Worm (Caenorhabditis elegans) whole organism, late embryonic: ENCODE results near the gene sma-5.

Experiments used
- C08G9.2 ChIP-seq: sonication (generic microtip); optimal IDR thresholded peaks from 2 replicates; lab custom pipeline; 2016; ENCODE audit warnings: mild to moderate bottlenecking, missing genetic modification characterization, moderate library complexity, missing compliant biosample characterization
- F13H6.1 ChIP-seq: sonication (generic microtip); optimal IDR thresholded peaks from 2 replicates; lab custom pipeline; 2016; ENCODE audit warnings: missing genetic modification characterization, missing compliant biosample characterization
- K02D7.2 ChIP-seq: sonication (generic microtip); optimal IDR thresholded peaks from 2 replicates; lab custom pipeline; 2017; ENCODE audit warnings: mild to moderate bottlenecking, missing genetic modification characterization, missing compliant biosample characterization
- T23F11.4 ChIP-seq: fragments of 200-800 bp; sonication (Bioruptor generic); optimal IDR thresholded peaks from 2 replicates; lab custom pipeline; 2018; ENCODE audit warnings: mild to moderate bottlenecking, missing genetic modification characterization, missing compliant biosample characterization
- ahr-1 ChIP-seq: sonication (generic microtip); optimal IDR thresholded peaks from 2 replicates; lab custom pipeline; 2016; ENCODE audit warnings: missing genetic modification characterization, missing compliant biosample characterization
- ama-1 ChIP-seq: fragments of 150-350 bp; optimal IDR thresholded peaks from 2 replicates; lab custom pipeline; 2014
- ceh-2 ChIP-seq: sonication (generic microtip); optimal IDR thresholded peaks from 2 replicates; lab custom pipeline; 2016; ENCODE audit warnings: missing genotype, missing genetic modification characterization, missing compliant biosample characterization
- ceh-22 ChIP-seq: sonication (generic microtip); optimal IDR thresholded peaks from 2 replicates; lab custom pipeline; 2017; ENCODE audit warnings: missing biosample characterization, missing genetic modification characterization
- ceh-24 ChIP-seq: sonication (generic microtip); optimal IDR thresholded peaks from 2 replicates; lab custom pipeline; 2016; ENCODE audit warnings: mild to moderate bottlenecking, missing genetic modification characterization, missing compliant biosample characterization
- che-1 ChIP-seq: sonication (generic microtip); optimal IDR thresholded peaks from 2 replicates; lab custom pipeline; 2016; ENCODE audit warnings: mild to moderate bottlenecking, missing genetic modification characterization, missing compliant biosample characterization
- dve-1 ChIP-seq: sonication (generic microtip); optimal IDR thresholded peaks from 2 replicates; lab custom pipeline; 2017; ENCODE audit warnings: antibody characterized with exemption, mild to moderate bottlenecking, missing genetic modification characterization, missing compliant biosample characterization
- elt-2 ChIP-seq: sonication (generic microtip); optimal IDR thresholded peaks from 2 replicates; lab custom pipeline; 2016; ENCODE audit warnings: missing genetic modification reagents, missing genetic modification characterization, missing compliant biosample characterization
- eyg-1 ChIP-seq: sonication (generic microtip); optimal IDR thresholded peaks from 2 replicates; lab custom pipeline; 2016; ENCODE audit warnings: missing genotype, missing genetic modification characterization, missing compliant biosample characterization
- fkh-10 ChIP-seq: fragments of 150-350 bp; optimal IDR thresholded peaks from 2 replicates; lab custom pipeline; 2014; ENCODE audit warnings: missing biosample characterization, missing genetic modification reagents, missing genetic modification characterization
- gmeb-2 ChIP-seq: sonication (generic microtip); optimal IDR thresholded peaks from 2 replicates; lab custom pipeline; 2016; ENCODE audit warnings: missing genetic modification characterization, inconsistent platforms, missing compliant biosample characterization
- lin-11 ChIP-seq: fragments of 200-800 bp; sonication (Bioruptor generic); optimal IDR thresholded peaks from 2 replicates; lab custom pipeline; 2018; ENCODE audit warnings: mild to moderate bottlenecking, missing genetic modification characterization, missing compliant biosample characterization
- madf-2 ChIP-seq: sonication (generic microtip); optimal IDR thresholded peaks from 2 replicates; lab custom pipeline; 2017; ENCODE audit warnings: missing genetic modification characterization, missing compliant biosample characterization
- nfya-1 ChIP-seq: sonication (generic microtip); optimal IDR thresholded peaks from 2 replicates; lab custom pipeline; 2017; ENCODE audit warnings: missing genetic modification characterization, mild to moderate bottlenecking, missing compliant biosample characterization, antibody characterized with exemption, moderate library complexity
- nhr-11 ChIP-seq: fragments of 150-350 bp; optimal IDR thresholded peaks from 2 replicates; lab custom pipeline; 2014; ENCODE audit warnings: missing biosample characterization, missing genetic modification characterization
- pat-9 ChIP-seq: fragments of 200-800 bp; sonication (Bioruptor generic); optimal IDR thresholded peaks from 2 replicates; lab custom pipeline; 2018; ENCODE audit warnings: mild to moderate bottlenecking, missing genetic modification characterization, moderate library complexity, missing compliant biosample characterization
- pax-1 ChIP-seq: fragments of 150-350 bp; optimal IDR thresholded peaks from 2 replicates; lab custom pipeline; 2014; ENCODE audit warnings: missing biosample characterization, missing genetic modification characterization
- pha-2 ChIP-seq: sonication (generic microtip); optimal IDR thresholded peaks from 2 replicates; lab custom pipeline; 2017; ENCODE audit warnings: mild to moderate bottlenecking, missing genetic modification characterization, missing compliant biosample characterization
- pha-4 ChIP-seq: fragments of 150-350 bp; optimal IDR thresholded peaks from 2 replicates; lab custom pipeline; 2018; ENCODE audit warnings: missing biosample characterization, missing genetic modification reagents, missing genetic modification characterization
- pros-1 ChIP-seq: fragments of 150-350 bp; optimal IDR thresholded peaks from 2 replicates; lab custom pipeline; 2014; ENCODE audit warnings: missing biosample characterization, missing genetic modification reagents, missing genetic modification characterization
- ref-2 ChIP-seq: sonication (generic microtip); optimal IDR thresholded peaks from 2 replicates; lab custom pipeline; 2016; ENCODE audit warnings: missing genetic modification characterization, missing compliant biosample characterization
- rnt-1 ChIP-seq: sonication (generic microtip); optimal IDR thresholded peaks from 2 replicates; lab custom pipeline; 2016; ENCODE audit warnings: missing genetic modification characterization, missing compliant biosample characterization
- sdc-2 ChIP-seq: sonication (generic microtip); optimal IDR thresholded peaks from 2 replicates; lab custom pipeline; 2016; ENCODE audit warnings: missing genotype, missing genetic modification characterization, missing compliant biosample characterization
- tbx-7 ChIP-seq: sonication (generic microtip); optimal IDR thresholded peaks from 2 replicates; lab custom pipeline; 2016; ENCODE audit warnings: missing genotype, missing genetic modification characterization, missing compliant biosample characterization
- unc-3 ChIP-seq, 2 experiments: fragments of 200-800 bp in 1 of 2; sonication (Bioruptor generic) in 1 of 2; sonication (generic microtip) in 1 of 2; conservative IDR thresholded peaks in 1 of 2; optimal IDR thresholded peaks in 1 of 2; 2 replicates each; pipeline versions ENCODE4 v1.3.6 to Lab custom; 2016 to 2022; ENCODE audit warnings: missing compliant biosample characterization in 2 of 2, missing genetic modification characterization in 2 of 2, missing genetic modification reagents in 1 of 2
- unc-55 ChIP-seq: sonication (generic microtip); optimal IDR thresholded peaks from 2 replicates; lab custom pipeline; 2017; ENCODE audit warnings: missing biosample characterization, missing genetic modification reagents, missing genetic modification characterization

The sma-5 gene

DNA sequence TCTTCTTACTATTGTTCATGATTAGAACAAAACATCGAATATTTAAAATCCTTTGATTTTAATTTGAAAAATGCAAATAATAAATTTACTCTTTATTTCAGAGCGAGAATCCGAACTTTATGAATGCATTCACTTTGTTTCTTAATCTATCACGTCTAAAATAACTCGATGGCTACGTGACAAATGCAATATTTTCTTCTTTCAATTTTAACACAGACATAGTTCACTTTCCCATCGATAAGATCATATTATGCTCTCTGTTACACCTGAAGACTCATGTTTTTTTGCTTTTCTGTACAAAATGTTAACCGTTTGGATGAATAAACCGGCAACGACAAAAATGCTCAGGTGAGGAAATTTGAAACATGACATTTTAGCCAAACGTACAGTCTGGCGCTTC is 35.8 kb downstream of the sma-5 start:
- no peak for TF ChIP-seq unc-55 (GFP tag; lab: Kevin White, UChicago)
- no peak for TF ChIP-seq ref-2
- no peak for TF ChIP-seq pros-1 (tag; lab: Kevin White, UChicago)
- TF ChIP-seq sdc-2 (tag; lab: Kevin White, UChicago), result no peak
- no peak for TF ChIP-seq pha-2 (tag; lab: Kevin White, UChicago)
- no peak for TF ChIP-seq unc-3 (GFP tag; conservative IDR thresholded peaks at IDR 0.05; lab: Robert Waterston, UW)
- TF ChIP-seq unc-3 (tag; optimal IDR thresholded peaks at IDR 0.05; lab: Kevin White, UChicago), result no peak
- TF ChIP-seq ama-1 (lab: Kevin White, UChicago), result no peak
- no peak for TF ChIP-seq pat-9
- no peak for TF ChIP-seq che-1 (tag; lab: Kevin White, UChicago)
- TF ChIP-seq lin-11 (tag; lab: Kevin White, UChicago), result no peak
- no peak for TF ChIP-seq dve-1 (tag; lab: Kevin White, UChicago)
- TF ChIP-seq F13H6.1 (tag; lab: Kevin White, UChicago), result no peak
- no peak for TF ChIP-seq C08G9.2 (tag; lab: Kevin White, UChicago)
- TF ChIP-seq, all 69 proteins: peak for 0

DNA sequence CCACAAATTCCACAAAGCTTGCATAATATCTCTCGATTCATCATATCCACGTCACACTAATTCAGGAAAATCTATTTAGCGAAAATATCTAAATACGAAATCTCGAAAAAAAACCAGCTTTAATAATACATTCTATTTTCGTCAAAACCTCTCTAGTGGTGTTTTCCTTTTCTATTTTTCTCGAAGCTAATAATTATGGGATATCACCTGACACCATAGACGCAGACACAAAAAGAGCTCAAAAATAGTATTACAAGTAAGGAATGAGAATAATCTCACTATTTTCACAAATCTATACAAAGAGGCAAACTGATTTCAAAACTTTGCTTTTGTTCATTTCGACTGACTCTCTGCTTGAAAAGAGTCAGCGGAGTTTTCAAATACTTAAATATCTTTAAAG is 36.3 kb downstream of the sma-5 start:
- TF ChIP-seq pha-4 (tag; lab: Kevin White, UChicago) (no peak), gmeb-2 (no peak), C08G9.2 (tag; lab: Kevin White, UChicago) (no peak)

ce11 chrX:11968024-11968598 is 37.2 kb downstream of the sma-5 start:
- TF ChIP-seq pax-1 (no peak), elt-2 (tag; lab: Kevin White, UChicago) (peak; percentile 84)

- TF ChIP-seq tbx-7 (tag; lab: Kevin White, UChicago), result no peak
These were observed 38.3 kb downstream of the sma-5 start for ce11 chrX:11967034-11967433.

DNA sequence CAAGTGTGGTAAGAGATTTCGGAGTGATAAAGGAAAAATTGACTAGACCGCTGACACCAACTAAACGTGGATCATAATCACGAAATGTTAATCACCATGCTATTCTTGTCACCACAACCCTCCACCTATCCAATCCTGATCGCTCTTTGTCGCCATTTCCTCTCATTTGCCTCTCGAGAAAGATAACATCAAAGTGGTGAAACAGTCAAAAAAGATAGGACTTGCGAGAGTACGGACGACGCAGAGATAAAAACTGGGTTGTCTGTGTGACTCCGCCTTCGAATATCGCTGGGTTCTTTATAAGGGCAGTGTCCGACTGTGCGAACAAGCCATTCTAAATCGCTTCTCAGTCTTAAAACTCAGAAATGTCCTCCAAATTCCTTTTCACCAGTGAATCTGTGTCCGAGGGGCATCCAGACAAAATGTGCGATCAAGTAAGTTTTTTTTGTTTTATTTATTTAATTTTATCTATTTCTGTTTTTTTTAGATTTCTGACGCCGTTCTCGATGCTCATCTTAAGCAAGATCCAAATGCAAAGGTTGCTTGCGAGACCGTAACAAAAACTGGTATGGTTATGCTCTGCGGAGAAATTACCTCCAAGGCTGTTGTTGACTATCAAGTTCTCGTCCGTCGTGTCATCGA is 39.6 kb downstream of the sma-5 start, which contains the start of gene sams-1:
Gene sams-1 (plus strand): TSS at position 300 of the 642 bp plus-strand sequence.
- TF ChIP-seq T23F11.4 (GFP tag; lab: Kevin White, UChicago), result no peak
- no peak for TF ChIP-seq nhr-11 (tag; lab: Kevin White, UChicago)
- TF ChIP-seq ceh-2 (tag; lab: Kevin White, UChicago), result no peak
- TF ChIP-seq gmeb-2, result no peak
- TF ChIP-seq nfya-1 (tag; lab: Kevin White, UChicago), result peak; percentile 46
- no peak for TF ChIP-seq eyg-1 (tag; lab: Kevin White, UChicago)
- no peak for TF ChIP-seq ahr-1
- no peak for TF ChIP-seq ceh-22 (tag; lab: Kevin White, UChicago)
- peak; percentile 4 for TF ChIP-seq rnt-1 (tag; lab: Kevin White, UChicago)
- no peak for TF ChIP-seq K02D7.2 (tag; lab: Kevin White, UChicago)
- TF ChIP-seq pat-9, result no peak
- TF ChIP-seq pax-1, result no peak
- TF ChIP-seq tbx-7 (tag; lab: Kevin White, UChicago), result no peak

DNA sequence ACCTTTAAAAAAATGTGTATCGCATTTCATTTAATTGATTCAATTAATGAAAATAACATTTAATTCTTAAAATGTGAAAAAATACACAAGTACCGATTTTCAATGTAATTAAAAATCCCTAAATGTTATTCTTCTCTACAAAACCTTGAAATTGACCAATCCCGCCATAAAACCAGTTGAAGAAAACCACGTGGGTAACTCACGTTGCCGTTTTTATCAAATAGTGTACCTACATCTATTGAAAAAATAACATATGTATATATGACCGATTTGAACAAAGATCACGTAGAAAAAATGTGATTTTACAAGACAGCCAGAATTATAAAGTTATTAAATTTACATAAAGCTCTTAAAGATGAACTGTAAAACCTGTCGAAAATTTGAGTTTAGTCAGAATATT is 40.2 kb downstream of the sma-5 start:
- TF ChIP-seq madf-2 (tag; lab: Kevin White, UChicago) (no peak), pha-4 (tag; lab: Kevin White, UChicago) (no peak), fkh-10 (GFP tag; lab: Kevin White, UChicago) (no peak), ceh-24 (tag; lab: Kevin White, UChicago) (no peak)
